Fruit fly (Drosophila melanogaster): ENCODE measurements around the gene alpha-Man-IIa.

DNA sequence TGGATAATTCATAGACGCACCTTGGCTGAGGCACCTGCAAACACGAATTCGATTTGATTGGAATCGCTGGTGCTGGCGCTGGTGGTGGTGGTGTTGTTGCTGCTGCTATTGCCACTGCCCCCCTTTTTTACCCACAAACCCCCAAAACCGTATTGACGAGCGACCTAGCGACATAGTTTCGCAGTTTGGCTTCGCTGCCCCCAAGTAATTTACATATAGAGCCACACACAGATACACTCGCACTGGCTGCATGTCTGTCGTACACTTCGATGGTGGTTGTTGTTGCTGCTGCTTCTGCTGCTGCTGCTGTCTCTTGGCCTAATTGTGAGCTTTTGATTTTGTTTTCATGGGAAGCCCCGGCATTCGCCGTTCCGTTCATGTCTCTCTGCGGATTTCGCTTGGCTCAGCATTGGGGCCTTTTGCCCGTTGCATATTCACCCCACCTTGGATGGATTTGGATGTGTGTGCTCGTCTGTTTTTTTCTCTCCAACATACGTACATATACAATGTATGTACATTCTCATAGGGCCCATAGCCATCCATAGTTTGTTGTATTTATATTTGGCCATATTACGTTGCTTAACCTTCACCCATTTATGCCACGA is 11.8 kb downstream of the alpha-Man-IIa start:
- TF ChIP-seq CG8478 (optimal IDR thresholded peaks at IDR 0.05) (no peak), usp (GFP tag; optimal IDR thresholded peaks at IDR 0.05) (no peak), EcR (GFP tag; optimal IDR thresholded peaks at IDR 0.05) (no peak)

Data from whole organism.